Worm (Caenorhabditis elegans): Measurements from ENCODE around the gene Y1A5A.1.

DNA sequence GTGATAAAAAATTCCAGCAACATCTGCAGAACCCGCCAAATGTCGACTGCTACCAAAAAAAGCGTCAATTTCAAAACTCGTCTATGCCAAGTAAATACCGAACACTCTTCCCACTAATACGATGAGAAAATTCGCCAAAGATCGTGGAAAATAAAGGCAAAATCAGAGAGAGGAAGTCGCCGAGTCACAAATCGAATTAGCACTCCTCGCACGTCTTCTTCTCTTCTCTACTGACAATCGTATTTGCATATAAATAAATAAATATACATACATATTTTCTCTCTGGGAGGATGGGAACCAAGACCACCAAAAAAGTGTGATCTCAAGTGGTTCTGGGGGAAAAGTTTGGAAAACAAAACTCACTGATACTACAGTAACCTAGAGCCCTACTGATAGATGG, 16.1 kb downstream of the Y1A5A.1 start:
- TF ChIP-seq hmbx-1 (tag; optimal IDR thresholded peaks at IDR 0.05) (no peak), ceh-36 (tag; optimal IDR thresholded peaks at IDR 0.05) (no peak), ama-1 (optimal IDR thresholded peaks at IDR 0.05) (no peak), hmg-4 (GFP tag; optimal IDR thresholded peaks at IDR 0.05) (no peak), ceh-13 (GFP tag; optimal IDR thresholded peaks at IDR 0.05) (no peak), hnd-1 (tag; optimal IDR thresholded peaks at IDR 0.05) (no peak), B0310.2 (tag; optimal IDR thresholded peaks at IDR 0.05) (no peak), tbx-11 (GFP tag; IDR thresholded peaks at IDR 0.05) (no peak), flt-1 (GFP tag; IDR thresholded peaks at IDR 0.05) (no peak), tbx-37 (GFP tag; conservative IDR thresholded peaks at IDR 0.05) (no peak), ets-7 (tag; optimal IDR thresholded peaks at IDR 0.05) (no peak), aly-1 (tag; optimal IDR thresholded peaks at IDR 0.05) (no peak)

Measured in whole organism, early embryonic.